Worm (Caenorhabditis elegans) whole organism, midembryonic: ENCODE results near the gene C33B4.4.

ENCODE experiments used
- T22C8.4 ChIP-seq: fragments of 200-800 bp; sonication (Bioruptor generic); IDR thresholded peaks from 2 replicates; pipeline ENCODE4 v1.3.6; 2022; ENCODE audit warnings: missing genetic modification characterization, missing compliant biosample characterization
- cog-1 ChIP-seq: sonication (generic microtip); optimal IDR thresholded peaks from 2 replicates; lab custom pipeline; 2016; ENCODE audit warnings: missing genetic modification characterization, missing compliant biosample characterization
- flt-1 ChIP-seq: fragments of 200-800 bp; sonication (Bioruptor generic); IDR thresholded peaks from 2 replicates; pipeline ENCODE4 v1.3.6; 2022; ENCODE audit warnings: missing genetic modification characterization, missing compliant biosample characterization
- klf-2 ChIP-seq: fragments of 200-800 bp; sonication (Bioruptor generic); conservative IDR thresholded peaks from 2 replicates; pipeline ENCODE4 v1.3.6; 2022; ENCODE audit warnings: missing genetic modification reagents, missing genetic modification characterization, missing compliant biosample characterization
- med-1 ChIP-seq: sonication (generic microtip); optimal IDR thresholded peaks from 2 replicates; lab custom pipeline; 2017; ENCODE audit warnings: missing genetic modification characterization, mild to moderate bottlenecking, missing compliant biosample characterization, antibody characterized with exemption, missing genetic modification reagents; ENCODE audit not compliant: insufficient read depth
- ref-1 ChIP-seq: fragments of 200-800 bp; sonication (Bioruptor generic); conservative IDR thresholded peaks from 2 replicates; pipeline ENCODE4 v1.3.6; 2022; ENCODE audit warnings: missing genetic modification reagents, missing genetic modification characterization, missing compliant biosample characterization
- tab-1 ChIP-seq: fragments of 200-800 bp; sonication (Bioruptor generic); IDR thresholded peaks from 2 replicates; pipeline ENCODE4 v1.3.6; 2022; ENCODE audit warnings: missing genetic modification characterization, missing compliant biosample characterization
- ztf-23 ChIP-seq: fragments of 200-800 bp; sonication (Bioruptor generic); IDR thresholded peaks from 2 replicates; pipeline ENCODE4 v1.3.6; 2022; ENCODE audit warnings: missing genetic modification reagents, missing genetic modification characterization, missing compliant biosample characterization
- ztf-29 ChIP-seq: fragments of 200-800 bp; sonication (Bioruptor generic); IDR thresholded peaks from 2 replicates; pipeline ENCODE4 v1.3.6; 2022; ENCODE audit warnings: missing genetic modification reagents, missing genetic modification characterization, missing compliant biosample characterization

Gene C33B4.4

ce11 chrII:11400386-11400785, 17.1 kb upstream of the C33B4.4 start:
- TF ChIP-seq tab-1 (no peak), flt-1 (GFP tag; lab: Robert Waterston, UW) (no peak), T22C8.4 (no peak), ztf-29 (GFP tag; lab: Robert Waterston, UW) (no peak), ztf-23 (GFP tag; lab: Robert Waterston, UW) (no peak), med-1 (GFP tag; lab: Kevin White, UChicago) (no peak), ref-1 (GFP tag; lab: Robert Waterston, UW) (no peak), cog-1 (no peak), klf-2 (GFP tag; lab: Robert Waterston, UW) (no peak)

DNA sequence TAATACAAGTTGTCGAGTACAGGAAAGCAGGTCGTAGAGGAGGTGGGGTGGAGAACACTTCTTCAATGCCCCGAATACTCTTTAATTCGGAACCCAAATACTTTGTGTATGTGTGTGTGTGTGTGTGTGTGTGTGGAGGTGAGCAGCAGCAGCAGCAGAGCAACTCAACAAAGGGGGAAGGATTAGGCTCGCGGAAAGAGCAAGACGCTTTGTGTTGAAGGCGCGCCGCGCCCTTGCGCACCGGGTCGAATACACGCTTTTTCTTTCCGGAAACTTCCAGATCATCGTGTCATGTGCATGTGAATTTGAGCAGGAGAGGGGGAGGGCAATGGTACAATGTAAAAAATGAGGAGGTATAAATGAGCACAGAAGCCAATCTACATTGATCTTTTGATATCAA, 15.5 kb upstream of the C33B4.4 start:
- no peak for TF ChIP-seq ztf-29 (GFP tag; lab: Robert Waterston, UW)
- TF ChIP-seq ztf-23 (GFP tag; lab: Robert Waterston, UW): 0 out of 2 replicates have a peak, but pooled peaks have one; percentile 58
- 0 out of 2 replicates have a peak, but pooled peaks have one; percentile 44 for TF ChIP-seq tab-1
- TF ChIP-seq med-1 (GFP tag; lab: Kevin White, UChicago): no peak
- TF ChIP-seq flt-1 (GFP tag; lab: Robert Waterston, UW): no peak
- TF ChIP-seq T22C8.4: no peak
- no peak for TF ChIP-seq klf-2 (GFP tag; lab: Robert Waterston, UW)
- TF ChIP-seq ref-1 (GFP tag; lab: Robert Waterston, UW): no peak
- no peak for TF ChIP-seq cog-1

ce11 chrII:11396217-11396616, 13.0 kb upstream of the C33B4.4 start:
- TF ChIP-seq ztf-29 (GFP tag; lab: Robert Waterston, UW): no peak
- peak; percentile 22; the same call in 1 of the 2 replicates for TF ChIP-seq flt-1 (GFP tag; lab: Robert Waterston, UW)
- 0 out of 2 replicates have a peak, but pooled peaks have one; percentile 23 for TF ChIP-seq tab-1
- TF ChIP-seq cog-1: no peak
- TF ChIP-seq ref-1 (GFP tag; lab: Robert Waterston, UW): no peak
- no peak for TF ChIP-seq med-1 (GFP tag; lab: Kevin White, UChicago)
- TF ChIP-seq ztf-23 (GFP tag; lab: Robert Waterston, UW): no peak

DNA sequence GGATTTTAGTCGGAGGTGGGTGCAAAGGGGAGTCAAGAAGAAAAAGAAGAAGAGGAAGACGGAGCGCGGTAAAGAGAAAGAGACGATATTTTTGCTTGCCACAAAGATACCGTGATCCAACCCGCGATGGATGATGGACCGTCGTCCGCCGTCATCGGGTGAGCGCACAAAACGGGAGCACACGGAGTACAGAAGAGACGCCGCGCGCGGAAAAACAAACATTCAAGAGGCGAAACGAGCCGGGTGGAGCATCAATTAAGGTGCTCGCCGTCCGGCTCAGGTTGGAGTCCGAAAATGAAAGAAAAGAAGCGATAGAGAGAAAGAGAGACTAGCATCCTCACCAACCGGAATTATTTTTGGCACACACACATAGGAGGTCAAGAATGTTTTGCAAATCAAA, 10.5 kb upstream of the C33B4.4 start:
- no peak for TF ChIP-seq ztf-23 (GFP tag; lab: Robert Waterston, UW)
- no peak for TF ChIP-seq ref-1 (GFP tag; lab: Robert Waterston, UW)
- no peak for TF ChIP-seq cog-1
- TF ChIP-seq T22C8.4: no peak
- no peak for TF ChIP-seq flt-1 (GFP tag; lab: Robert Waterston, UW)
- no peak for TF ChIP-seq med-1 (GFP tag; lab: Kevin White, UChicago)
- no peak for TF ChIP-seq tab-1
- no peak for TF ChIP-seq ztf-29 (GFP tag; lab: Robert Waterston, UW)
- no peak for TF ChIP-seq klf-2 (GFP tag; lab: Robert Waterston, UW)

DNA sequence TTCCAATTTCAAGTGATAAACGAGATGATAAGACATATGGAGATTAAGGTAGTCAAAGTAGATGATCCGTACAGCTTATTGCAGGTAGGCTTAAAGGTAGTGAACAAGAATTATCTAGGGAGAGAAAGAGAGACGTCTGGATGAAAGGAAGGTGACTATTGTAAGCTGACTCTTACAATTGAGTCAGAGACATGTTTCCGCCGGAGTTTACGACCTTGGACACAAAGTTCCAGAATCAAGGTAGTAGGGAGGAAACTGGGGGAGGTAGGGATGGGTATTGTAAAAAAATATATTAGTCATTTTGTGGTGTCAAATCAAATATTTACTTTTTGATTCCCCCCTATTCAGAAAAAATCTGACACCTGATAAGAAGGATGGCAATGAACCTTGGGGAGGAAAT, 9.1 kb upstream of the C33B4.4 start:
- no peak for TF ChIP-seq tab-1
- no peak for TF ChIP-seq ref-1 (GFP tag; lab: Robert Waterston, UW)

DNA sequence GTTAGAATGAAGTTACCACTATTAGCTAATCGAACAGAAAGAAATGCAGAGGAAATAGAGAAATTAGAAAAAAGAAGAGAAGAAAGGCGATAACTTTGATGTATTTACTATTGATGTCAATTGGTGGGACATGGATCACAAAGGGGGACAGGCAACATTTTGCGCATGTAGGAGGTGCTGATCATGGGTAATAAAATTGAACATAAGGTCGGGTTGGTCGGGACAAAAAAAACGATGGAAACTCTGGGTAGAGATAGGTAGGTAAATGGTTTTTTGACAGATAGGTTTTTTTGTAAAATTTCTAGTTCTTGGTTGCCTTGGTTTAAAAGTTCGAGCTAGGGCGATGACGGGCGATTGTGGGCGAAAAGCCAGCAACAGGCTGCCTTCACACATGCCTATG, 7.6 kb upstream of the C33B4.4 start, which contains the start of gene shn-1:
Gene shn-1, minus strand, starts transcription at position 101 of the 400 bp plus-strand sequence.
- no peak for TF ChIP-seq ztf-29 (GFP tag; lab: Robert Waterston, UW)
- no peak for TF ChIP-seq ref-1 (GFP tag; lab: Robert Waterston, UW)
- no peak for TF ChIP-seq T22C8.4
- no peak for TF ChIP-seq cog-1

DNA sequence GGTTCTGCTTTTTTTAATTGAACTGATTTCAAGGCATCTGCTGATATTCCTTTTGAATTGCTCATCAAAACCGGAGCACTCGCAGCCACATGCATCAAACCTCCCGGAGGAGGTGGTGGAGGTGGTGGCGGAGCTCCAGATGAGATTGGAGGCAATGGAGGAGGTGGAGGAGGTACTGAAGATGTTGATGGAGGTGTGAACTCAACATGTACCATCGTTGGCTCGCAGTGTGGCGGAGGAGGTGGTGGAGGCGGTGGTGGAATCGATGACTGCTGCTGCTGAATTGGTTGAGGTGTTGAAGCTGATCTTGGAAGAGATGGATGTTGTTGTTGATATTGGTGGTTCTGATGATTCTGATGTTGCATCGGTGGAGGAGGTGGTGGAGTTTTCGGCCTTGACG, 3.7 kb upstream of the C33B4.4 start:
- TF ChIP-seq ztf-23 (GFP tag; lab: Robert Waterston, UW) (no peak), tab-1 (0 out of 2 replicates have a peak, but pooled peaks have one; percentile 39)

- TF ChIP-seq flt-1 (GFP tag; lab: Robert Waterston, UW): no peak
- no peak for TF ChIP-seq klf-2 (GFP tag; lab: Robert Waterston, UW)
- no peak for TF ChIP-seq tab-1
- TF ChIP-seq ztf-29 (GFP tag; lab: Robert Waterston, UW): no peak
- TF ChIP-seq ztf-23 (GFP tag; lab: Robert Waterston, UW): no peak
- no peak for TF ChIP-seq med-1 (GFP tag; lab: Kevin White, UChicago)
- TF ChIP-seq ref-1 (GFP tag; lab: Robert Waterston, UW): no peak
- TF ChIP-seq cog-1: no peak
- TF ChIP-seq T22C8.4: no peak
Observed at ce11 chrII:11384099-11384498, 857 bp upstream of the C33B4.4 start.

DNA sequence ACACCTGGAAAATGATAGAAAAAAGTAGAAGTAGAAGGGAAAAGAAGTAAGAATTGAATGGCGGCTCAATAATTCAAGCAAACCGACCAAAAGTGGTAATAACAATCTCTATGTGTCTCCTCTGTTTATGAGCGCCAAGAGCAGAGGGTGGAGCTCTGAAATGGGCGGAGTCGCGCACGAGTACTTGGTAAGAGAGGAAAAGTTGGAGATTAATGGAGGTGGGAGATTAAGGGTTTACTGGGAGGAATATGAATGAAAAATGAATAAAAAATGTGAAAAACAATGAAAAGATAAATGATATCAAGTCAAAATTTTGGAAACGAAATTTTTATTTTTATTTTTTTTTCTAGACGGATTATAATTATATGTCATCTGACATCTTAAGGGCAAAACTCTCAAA, 5.5 kb downstream of the C33B4.4 start:
- TF ChIP-seq ztf-29 (GFP tag; lab: Robert Waterston, UW): no peak
- no peak for TF ChIP-seq ref-1 (GFP tag; lab: Robert Waterston, UW)
- no peak for TF ChIP-seq flt-1 (GFP tag; lab: Robert Waterston, UW)
- TF ChIP-seq T22C8.4: no peak
- TF ChIP-seq klf-2 (GFP tag; lab: Robert Waterston, UW): no peak
- TF ChIP-seq med-1 (GFP tag; lab: Kevin White, UChicago): no peak
- no peak for TF ChIP-seq tab-1
- TF ChIP-seq cog-1: no peak
- no peak for TF ChIP-seq ztf-23 (GFP tag; lab: Robert Waterston, UW)

DNA sequence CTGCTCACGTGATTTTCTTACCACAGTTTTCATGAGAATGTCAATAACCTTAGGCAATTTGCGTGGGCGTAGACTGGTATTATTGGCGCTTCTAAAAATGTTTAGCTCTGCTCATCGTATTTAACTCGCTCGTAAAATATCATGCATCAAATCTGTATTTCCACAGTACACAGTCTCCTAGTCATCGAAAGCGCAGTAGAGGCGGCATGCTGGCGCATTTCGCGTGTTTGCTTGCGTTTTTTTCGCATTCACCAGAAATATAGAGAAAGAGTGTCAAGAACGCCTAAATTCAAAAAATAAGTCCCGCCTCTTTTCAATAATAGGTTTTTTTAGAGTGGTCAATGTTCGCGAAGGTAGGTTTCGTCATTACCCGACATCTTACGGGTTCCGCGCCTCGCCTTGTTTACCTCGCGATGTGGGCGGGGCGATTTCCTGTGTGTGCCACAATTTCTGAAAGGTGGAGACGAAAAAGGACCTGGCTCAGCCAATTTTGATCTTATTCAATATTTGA, 6.6 kb downstream of the C33B4.4 start:
- TF ChIP-seq ztf-23 (GFP tag; lab: Robert Waterston, UW) (no peak), T22C8.4 (no peak), tab-1 (no peak), cog-1 (no peak), klf-2 (GFP tag; lab: Robert Waterston, UW) (no peak), flt-1 (GFP tag; lab: Robert Waterston, UW) (no peak), ref-1 (GFP tag; lab: Robert Waterston, UW) (no peak), med-1 (GFP tag; lab: Kevin White, UChicago) (no peak), ztf-29 (GFP tag; lab: Robert Waterston, UW) (no peak)
